Worm (Caenorhabditis elegans) whole organism, L3 larva: ENCODE results near the gene clec-250.
"Not testable (repeated sequence)": the region's sequence is repeated elsewhere in the genome, so short reads cannot be mapped to it uniquely, and the experiment has no call there.

Experiments
- aly-2 ChIP-seq: fragments of 150-350 bp; optimal IDR thresholded peaks from 2 replicates; lab custom pipeline; 2014; ENCODE audit warnings: missing biosample characterization, missing genetic modification characterization
- ama-1 ChIP-seq: fragments of 150-350 bp; optimal IDR thresholded peaks from 2 replicates; lab custom pipeline; 2018
- ceh-16 ChIP-seq: sonication (generic microtip); optimal IDR thresholded peaks from 2 replicates; lab custom pipeline; 2017; ENCODE audit warnings: missing biosample characterization, missing genetic modification characterization
- daf-12 ChIP-seq: fragments of 150-350 bp; optimal IDR thresholded peaks from 2 replicates; lab custom pipeline; 2014; ENCODE audit warnings: missing biosample characterization, missing genetic modification reagents, missing genetic modification characterization
- egl-27 ChIP-seq: sonication (generic microtip); optimal IDR thresholded peaks from 4 replicates; lab custom pipeline; 2017; ENCODE audit warnings: missing biosample characterization, missing genetic modification reagents, missing genetic modification characterization
- egl-5 ChIP-seq: fragments of 150-350 bp; optimal IDR thresholded peaks from 2 replicates; lab custom pipeline; 2017; ENCODE audit warnings: missing biosample characterization, missing genetic modification reagents, missing genetic modification characterization, inconsistent platforms
- elt-1 ChIP-seq: fragments of 150-350 bp; optimal IDR thresholded peaks from 2 replicates; lab custom pipeline; 2014; ENCODE audit warnings: missing biosample characterization, missing genetic modification characterization
- elt-2 ChIP-seq: sonication (generic microtip); optimal IDR thresholded peaks from 2 replicates; lab custom pipeline; 2016; ENCODE audit warnings: missing genetic modification reagents, mild to moderate bottlenecking, missing genetic modification characterization, missing compliant biosample characterization
- elt-3 ChIP-seq, 3 experiments: fragments of 150-350 bp in 1 of 3; sonication (generic microtip) in 2 of 3; optimal IDR thresholded peaks; 2 replicates in 2 of 3; 4 replicates in 1 of 3; lab custom pipeline; 2014 to 2017; ENCODE audit warnings: missing biosample characterization in 3 of 3, missing genetic modification characterization in 3 of 3
- eor-1 ChIP-seq, 2 experiments: fragments of 150-350 bp; optimal IDR thresholded peaks; 2 replicates each; lab custom pipeline; 2014 to 2018; ENCODE audit warnings: missing biosample characterization in 2 of 2, missing genetic modification characterization in 2 of 2
- fkh-10 ChIP-seq: sonication (generic microtip); optimal IDR thresholded peaks from 2 replicates; lab custom pipeline; 2017; ENCODE audit warnings: missing biosample characterization, missing genetic modification reagents, missing genetic modification characterization
- fkh-2 ChIP-seq: fragments of 150-350 bp; optimal IDR thresholded peaks from 2 replicates; lab custom pipeline; 2014; ENCODE audit warnings: missing biosample characterization, missing genetic modification reagents, missing genetic modification characterization
- fos-1 ChIP-seq: fragments of 150-350 bp; optimal IDR thresholded peaks from 2 replicates; lab custom pipeline; 2014; ENCODE audit warnings: missing biosample characterization, missing genetic modification characterization
- hmg-11 ChIP-seq: sonication (generic microtip); optimal IDR thresholded peaks from 2 replicates; lab custom pipeline; 2016; ENCODE audit warnings: missing genetic modification characterization, missing compliant biosample characterization
- jun-1 ChIP-seq: fragments of 150-350 bp; optimal IDR thresholded peaks from 2 replicates; lab custom pipeline; 2014; ENCODE audit warnings: missing biosample characterization, missing genetic modification reagents, missing genetic modification characterization
- lin-15B ChIP-seq: fragments of 150-350 bp; optimal IDR thresholded peaks from 2 replicates; lab custom pipeline; 2014; ENCODE audit warnings: missing biosample characterization, missing genetic modification characterization
- lin-39 ChIP-seq: fragments of 150-350 bp; optimal IDR thresholded peaks from 2 replicates; lab custom pipeline; 2018; ENCODE audit warnings: missing biosample characterization, missing genetic modification reagents, missing genetic modification characterization
- mdl-1 ChIP-seq: fragments of 150-350 bp; optimal IDR thresholded peaks from 2 replicates; lab custom pipeline; 2014; ENCODE audit warnings: missing biosample characterization, missing genetic modification characterization
- mml-1 ChIP-seq: fragments of 150-350 bp; sonication (generic microtip); optimal IDR thresholded peaks from 3 replicates; lab custom pipeline; 2014; ENCODE audit warnings: missing biosample characterization, missing genetic modification characterization
- nfya-1 ChIP-seq: sonication (generic microtip); optimal IDR thresholded peaks from 2 replicates; lab custom pipeline; 2017; ENCODE audit warnings: missing genetic modification characterization, mild to moderate bottlenecking, missing compliant biosample characterization, antibody characterized with exemption, moderate library complexity; ENCODE audit not compliant: insufficient read depth
- nhr-12 ChIP-seq: fragments of 150-350 bp; optimal IDR thresholded peaks from 2 replicates; lab custom pipeline; 2014; ENCODE audit warnings: missing biosample characterization, missing genetic modification characterization
- nhr-28 ChIP-seq: fragments of 150-350 bp; optimal IDR thresholded peaks from 2 replicates; lab custom pipeline; 2014; ENCODE audit warnings: missing biosample characterization, missing genetic modification characterization
- nhr-67 ChIP-seq: fragments of 150-350 bp; optimal IDR thresholded peaks from 2 replicates; lab custom pipeline; 2014; ENCODE audit warnings: missing biosample characterization, missing genetic modification characterization
- nhr-77 ChIP-seq: fragments of 150-350 bp; optimal IDR thresholded peaks from 2 replicates; lab custom pipeline; 2014; ENCODE audit warnings: missing biosample characterization, missing genetic modification characterization
- pha-4 ChIP-seq: fragments of 150-350 bp; optimal IDR thresholded peaks from 2 replicates; lab custom pipeline; 2014; ENCODE audit warnings: missing biosample characterization, missing genetic modification reagents, missing genetic modification characterization
- pqm-1 ChIP-seq: fragments of 150-350 bp; optimal IDR thresholded peaks from 2 replicates; lab custom pipeline; 2017; ENCODE audit warnings: missing biosample characterization, missing genetic modification characterization, inconsistent platforms
- snpc-4 ChIP-seq: fragments of 150-350 bp; optimal IDR thresholded peaks from 2 replicates; lab custom pipeline; 2014; ENCODE audit warnings: missing biosample characterization, missing genetic modification characterization
- tbx-2 ChIP-seq: sonication (generic microtip); optimal IDR thresholded peaks from 2 replicates; lab custom pipeline; 2016; ENCODE audit warnings: mild to moderate bottlenecking, missing genetic modification characterization, missing compliant biosample characterization
- unc-39 ChIP-seq: sonication (generic microtip); optimal IDR thresholded peaks from 4 replicates; lab custom pipeline; 2017; ENCODE audit warnings: missing biosample characterization, missing genetic modification characterization
- unc-62 ChIP-seq: fragments of 150-350 bp; sonication (generic microtip); optimal IDR thresholded peaks from 4 replicates; lab custom pipeline; 2014; ENCODE audit warnings: missing biosample characterization, missing genetic modification reagents, missing genetic modification characterization
- zag-1 ChIP-seq: fragments of 150-350 bp; optimal IDR thresholded peaks from 2 replicates; lab custom pipeline; 2014; ENCODE audit warnings: missing biosample characterization, missing genetic modification characterization
- ztf-4 ChIP-seq: fragments of 150-350 bp; optimal IDR thresholded peaks from 2 replicates; lab custom pipeline; 2014; ENCODE audit warnings: missing biosample characterization, missing genetic modification characterization

Gene clec-250

DNA sequence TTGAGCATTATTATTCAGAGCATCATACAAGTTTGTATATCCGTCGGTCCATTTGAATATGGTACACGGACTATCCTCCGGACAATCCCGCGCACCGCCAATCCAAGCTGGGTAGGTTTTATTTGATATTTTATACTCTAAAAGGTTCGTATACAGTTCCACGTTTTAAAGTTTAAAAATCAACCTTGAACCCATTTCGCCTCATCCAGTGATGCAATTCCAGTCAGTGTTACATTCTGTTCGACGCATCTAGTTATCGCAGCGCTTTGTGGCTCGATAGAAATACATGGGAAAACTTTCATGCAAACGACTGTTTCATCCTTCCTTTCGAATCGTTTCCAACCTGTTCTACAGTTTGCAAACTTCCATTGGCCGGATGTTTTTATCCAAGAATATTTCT lies 27.9 kb upstream of the clec-250 start:
- TF ChIP-seq nfya-1 (tag; lab: Kevin White, UChicago) (no peak), snpc-4 (tag; lab: Kevin White, UChicago) (no peak), ztf-4 (no peak), unc-62 (GFP tag; lab: Kevin White, UChicago) (no peak), lin-15B (tag; lab: Kevin White, UChicago) (no peak), egl-5 (tag; lab: Kevin White, UChicago) (no peak), elt-2 (no peak)

- TF ChIP-seq fkh-10 (GFP tag; lab: Kevin White, UChicago); eor-1 (tag; optimal IDR thresholded peaks at IDR 0.05; lab: Kevin White, UChicago); lin-15B (tag; lab: Kevin White, UChicago): not testable (repeated sequence)
These were observed 20.0 kb upstream of the clec-250 start, which contains the start of gene F11D11.22 for ce11 chrV:18762044-18762443. F11D11.22 (plus strand) TSS chrV:18762344.

DNA sequence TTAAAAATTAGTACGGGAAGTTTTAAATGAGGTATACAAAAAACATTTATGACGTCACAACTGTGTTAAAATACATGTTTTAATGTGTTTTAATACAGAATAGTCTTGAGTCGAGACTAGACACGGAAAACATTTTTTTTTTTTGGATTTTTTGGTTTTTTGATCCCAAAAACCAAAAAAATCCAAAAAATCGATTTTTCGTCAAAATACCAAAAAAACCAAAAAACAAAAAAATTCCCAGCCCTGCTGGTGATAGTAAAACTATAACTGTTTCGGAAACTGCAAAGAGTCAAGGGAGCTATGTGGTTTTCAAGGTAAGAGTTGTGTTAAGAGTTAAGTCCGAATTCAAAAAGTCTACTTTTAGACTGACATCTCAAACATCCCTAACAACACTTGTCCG lies 19.1 kb upstream of the clec-250 start, which contains the start of gene F11D11.4:
Gene F11D11.4, plus strand, starts transcription at position 301 of the 400 bp plus-strand sequence.
- no peak for TF ChIP-seq lin-15B (tag; lab: Kevin White, UChicago)
- no peak for TF ChIP-seq ama-1 (lab: Kevin White, UChicago)
- no peak for TF ChIP-seq unc-39 (tag; lab: Kevin White, UChicago)
- no peak for TF ChIP-seq fkh-2 (tag; lab: Kevin White, UChicago)
- TF ChIP-seq eor-1 (tag; optimal IDR thresholded peaks at IDR 0.05; lab: Kevin White, UChicago), result no peak
- no peak for TF ChIP-seq elt-2
- no peak for TF ChIP-seq ztf-4
- no peak for TF ChIP-seq nhr-12 (tag; lab: Kevin White, UChicago)
- TF ChIP-seq snpc-4 (tag; lab: Kevin White, UChicago), result no peak
- no peak for TF ChIP-seq nhr-67 (tag; lab: Kevin White, UChicago)
- TF ChIP-seq pha-4, result no peak
- no peak for TF ChIP-seq fkh-10 (GFP tag; lab: Kevin White, UChicago)
- TF ChIP-seq pqm-1 (tag; lab: Kevin White, UChicago), result no peak
- no peak for TF ChIP-seq unc-62 (GFP tag; lab: Kevin White, UChicago)
- TF ChIP-seq jun-1 (tag; lab: Kevin White, UChicago), result no peak
- no peak for TF ChIP-seq ceh-16 (tag; lab: Kevin White, UChicago)
- no peak for TF ChIP-seq nhr-77 (tag; lab: Kevin White, UChicago)
- no peak for TF ChIP-seq tbx-2
- TF ChIP-seq elt-1 (tag; lab: Kevin White, UChicago), result no peak
- TF ChIP-seq mdl-1 (tag; lab: Kevin White, UChicago), result no peak

DNA sequence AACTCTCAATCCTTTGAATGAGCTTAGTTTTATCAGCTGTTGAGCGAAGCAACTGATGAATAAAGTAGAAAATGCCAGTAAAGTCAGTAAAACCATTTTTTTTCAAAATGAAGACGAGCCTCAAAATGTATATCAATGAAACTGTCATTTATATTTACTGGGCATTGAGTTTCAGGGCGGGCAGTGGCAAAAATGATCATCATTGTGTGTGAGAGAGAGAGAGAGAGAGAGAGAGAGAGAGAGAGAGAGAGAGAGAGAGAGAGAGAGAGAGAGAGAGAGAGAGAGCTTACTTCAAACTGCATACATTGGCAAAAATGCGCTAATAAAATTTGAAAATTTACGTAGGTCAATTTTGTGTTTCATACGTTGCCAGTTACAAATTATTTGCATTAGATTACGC lies 18.2 kb upstream of the clec-250 start, which contains the start of gene F11D11.3:
Gene F11D11.3, minus strand, starts transcription at position 101 of the 400 bp plus-strand sequence.
- TF ChIP-seq daf-12 (tag; lab: Kevin White, UChicago), result no peak
- no peak for TF ChIP-seq unc-39 (tag; lab: Kevin White, UChicago)
- TF ChIP-seq elt-3 (tag; optimal IDR thresholded peaks at IDR 0.05; lab: Kevin White, UChicago), result no peak
- no peak for TF ChIP-seq ama-1 (lab: Kevin White, UChicago)
- TF ChIP-seq eor-1 (tag; optimal IDR thresholded peaks at IDR 0.05; lab: Kevin White, UChicago), result no peak
- TF ChIP-seq hmg-11 (tag; lab: Kevin White, UChicago), result no peak
- TF ChIP-seq lin-39, result no peak
- no peak for TF ChIP-seq pqm-1 (tag; lab: Kevin White, UChicago)
- no peak for TF ChIP-seq zag-1
- TF ChIP-seq nhr-28 (tag; lab: Kevin White, UChicago), result no peak
- TF ChIP-seq elt-2, result no peak
- no peak for TF ChIP-seq aly-2
- no peak for TF ChIP-seq fos-1 (tag; lab: Kevin White, UChicago)
- TF ChIP-seq nhr-77 (tag; lab: Kevin White, UChicago), result no peak
- TF ChIP-seq egl-27 (tag; lab: Kevin White, UChicago), result no peak
- TF ChIP-seq mml-1 (tag; lab: Kevin White, UChicago), result no peak

DNA sequence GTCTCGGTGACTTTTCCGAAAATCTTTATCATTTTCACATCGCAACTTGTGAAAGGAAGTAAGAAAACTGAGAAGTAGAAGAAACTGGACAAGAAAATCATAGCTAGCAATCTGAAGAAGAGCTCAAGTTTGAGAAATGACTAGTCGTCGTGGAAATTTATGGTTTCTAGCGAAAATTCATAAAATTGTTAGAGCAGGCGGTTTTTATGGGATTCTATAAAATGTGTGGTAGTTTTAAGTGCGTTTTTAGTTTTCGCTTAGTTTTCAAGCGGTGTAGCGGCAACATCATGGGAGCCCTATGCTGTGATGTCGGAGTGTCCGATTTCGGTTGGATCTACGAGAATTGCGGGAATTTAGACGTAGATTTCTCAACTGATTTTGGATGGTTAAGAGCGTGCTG lies 12.3 kb upstream of the clec-250 start, which contains the start of gene clec-254:
Gene clec-254, minus strand, starts transcription at position 101 of the 400 bp plus-strand sequence.
- TF ChIP-seq hmg-11, daf-12, fkh-2 (tag; lab: Kevin White, UChicago): not testable (repeated sequence)
